Fruit fly (Drosophila melanogaster) whole organism, prepupa: ENCODE data around the gene Ssdp.

Source experiments
- Blimp-1 ChIP-seq: fragments of 200-800 bp; sonication (Bioruptor generic); optimal IDR thresholded peaks from 3 replicates; lab custom pipeline; 2017; ENCODE audit warnings: missing biosample characterization, missing genetic modification characterization, mild to moderate bottlenecking, moderate library complexity, missing genetic modification reagents
- CG10631 ChIP-seq: fragments of 200-800 bp; sonication (Bioruptor generic); optimal IDR thresholded peaks from 2 replicates; lab custom pipeline; 2016; ENCODE audit warnings: missing biosample characterization, missing genetic modification characterization
- CG11294 ChIP-seq: fragments of 200-800 bp; sonication (Bioruptor generic); IDR thresholded peaks from 2 replicates; pipeline ENCODE4 v1.3.6; 2022; ENCODE audit warnings: missing biosample characterization, missing genetic modification characterization
- CG11762 ChIP-seq: fragments of 200-800 bp; sonication (Bioruptor generic); optimal IDR thresholded peaks from 3 replicates; lab custom pipeline; 2016; ENCODE audit warnings: missing biosample characterization, missing genetic modification characterization; ENCODE audit not compliant: insufficient read depth
- CG11902 ChIP-seq: fragments of 200-800 bp; sonication (Bioruptor generic); optimal IDR thresholded peaks from 3 replicates; lab custom pipeline; 2016; ENCODE audit warnings: missing biosample characterization, missing genetic modification characterization
- CG15336 ChIP-seq: fragments of 200-800 bp; sonication (Bioruptor generic); IDR thresholded peaks from 2 replicates; pipeline ENCODE4 v1.3.6; 2022; ENCODE audit warnings: missing biosample characterization, missing genetic modification characterization
- CG1621 ChIP-seq: fragments of 200-800 bp; sonication (Bioruptor generic); optimal IDR thresholded peaks from 3 replicates; lab custom pipeline; 2018; ENCODE audit warnings: missing biosample characterization, mild to moderate bottlenecking, missing genetic modification characterization
- CG16779 ChIP-seq: fragments of 200-800 bp; sonication (Bioruptor generic); optimal IDR thresholded peaks from 3 replicates; lab custom pipeline; 2017; ENCODE audit warnings: missing biosample characterization, mild to moderate bottlenecking, missing genetic modification characterization
- CG34406 ChIP-seq: fragments of 200-800 bp; sonication (Bioruptor generic); optimal IDR thresholded peaks from 3 replicates; lab custom pipeline; 2016; ENCODE audit warnings: missing biosample characterization, missing genetic modification characterization
- CG3919 ChIP-seq: fragments of 200-800 bp; sonication (Bioruptor generic); optimal IDR thresholded peaks from 3 replicates; lab custom pipeline; 2016; ENCODE audit warnings: missing biosample characterization, missing genetic modification characterization
- CG4318 ChIP-seq: fragments of 200-800 bp; sonication (Bioruptor generic); optimal IDR thresholded peaks from 3 replicates; lab custom pipeline; 2017; ENCODE audit warnings: missing biosample characterization, mild to moderate bottlenecking, missing genetic modification characterization
- CG6792 ChIP-seq: fragments of 200-800 bp; sonication (Bioruptor generic); optimal IDR thresholded peaks from 3 replicates; lab custom pipeline; 2016; ENCODE audit warnings: missing biosample characterization, missing genetic modification characterization
- CG7368 ChIP-seq: fragments of 200-800 bp; sonication (Bioruptor generic); optimal IDR thresholded peaks from 3 replicates; lab custom pipeline; 2016; ENCODE audit warnings: missing biosample characterization, missing genetic modification characterization
- CG8119 ChIP-seq: fragments of 200-800 bp; sonication (Bioruptor generic); IDR thresholded peaks from 3 replicates; pipeline ENCODE4 v1.3.6; 2022; ENCODE audit warnings: missing biosample characterization, missing genetic modification characterization
- CG8319 ChIP-seq: fragments of 200-800 bp; sonication (Bioruptor generic); optimal IDR thresholded peaks from 3 replicates; lab custom pipeline; 2016; ENCODE audit warnings: missing biosample characterization, missing genetic modification characterization
- CG8632 ChIP-seq: fragments of 200-800 bp; sonication (Bioruptor generic); optimal IDR thresholded peaks from 3 replicates; lab custom pipeline; 2016; ENCODE audit warnings: missing biosample characterization, missing genetic modification characterization
- Eip75B ChIP-seq: fragments of 200-800 bp; sonication (Bioruptor generic); optimal IDR thresholded peaks from 3 replicates; lab custom pipeline; 2016; ENCODE audit warnings: missing biosample characterization, missing genetic modification characterization
- Eip78C ChIP-seq: fragments of 200-800 bp; sonication (Bioruptor generic); peaks from one replicate; lab custom pipeline; 2016; ENCODE audit warnings: missing biosample characterization, missing genetic modification characterization
- Eip93F ChIP-seq: fragments of 200-800 bp; sonication (Bioruptor generic); optimal IDR thresholded peaks from 2 replicates; lab custom pipeline; 2016; ENCODE audit warnings: missing biosample characterization, mild to moderate bottlenecking, missing genetic modification characterization
- Gug ChIP-seq: fragments of 200-800 bp; sonication (Bioruptor generic); IDR thresholded peaks from 2 replicates; pipeline ENCODE4 v1.3.6; 2022; ENCODE audit warnings: missing biosample characterization, missing genetic modification characterization
- Hr38 ChIP-seq: sonication (Bioruptor generic); optimal IDR thresholded peaks from 2 replicates; lab custom pipeline; 2016; ENCODE audit warnings: missing biosample characterization, missing genetic modification characterization
- Hr39 ChIP-seq: fragments of 200-800 bp; sonication (Bioruptor generic); optimal IDR thresholded peaks from 2 replicates; lab custom pipeline; 2016; ENCODE audit warnings: missing biosample characterization, missing genetic modification characterization
- Hr4 ChIP-seq: fragments of 200-800 bp; sonication (Bioruptor generic); optimal IDR thresholded peaks from 3 replicates; lab custom pipeline; 2016; ENCODE audit warnings: missing biosample characterization, missing genetic modification characterization
- Lpt ChIP-seq: fragments of 200-800 bp; sonication (Bioruptor generic); optimal IDR thresholded peaks from 3 replicates; lab custom pipeline; 2016; ENCODE audit warnings: missing biosample characterization, missing genetic modification characterization
- Met ChIP-seq: fragments of 200-800 bp; sonication (Bioruptor generic); optimal IDR thresholded peaks from 3 replicates; lab custom pipeline; 2016; ENCODE audit warnings: missing biosample characterization, missing genetic modification characterization
- OdsH ChIP-seq: fragments of 200-800 bp; sonication (Bioruptor generic); optimal IDR thresholded peaks from 3 replicates; lab custom pipeline; 2016; ENCODE audit warnings: missing biosample characterization, missing genetic modification characterization
- Smox ChIP-seq: fragments of 200-800 bp; sonication (Bioruptor generic); optimal IDR thresholded peaks from 3 replicates; lab custom pipeline; 2016; ENCODE audit warnings: missing biosample characterization, missing genetic modification characterization
- Sox102F ChIP-seq: fragments of 200-800 bp; sonication (Bioruptor generic); optimal IDR thresholded peaks from 2 replicates; lab custom pipeline; 2016; ENCODE audit warnings: missing biosample characterization, mild to moderate bottlenecking, missing genetic modification characterization
- Sox14 ChIP-seq: fragments of 200-800 bp; sonication (Bioruptor generic); optimal IDR thresholded peaks from 3 replicates; lab custom pipeline; 2016; ENCODE audit warnings: missing biosample characterization, missing genetic modification characterization
- Sox15 ChIP-seq: fragments of 200-800 bp; sonication (Bioruptor generic); optimal IDR thresholded peaks from 3 replicates; lab custom pipeline; 2016; ENCODE audit warnings: missing biosample characterization, missing genetic modification characterization
- achi ChIP-seq: fragments of 200-800 bp; sonication (Bioruptor generic); optimal IDR thresholded peaks from 3 replicates; lab custom pipeline; 2016; ENCODE audit warnings: missing biosample characterization, missing genetic modification characterization
- acj6 ChIP-seq: fragments of 200-800 bp; sonication (Bioruptor generic); optimal IDR thresholded peaks from 3 replicates; lab custom pipeline; 2016; ENCODE audit warnings: missing biosample characterization, missing genetic modification characterization
- cyc ChIP-seq: fragments of 200-800 bp; sonication (Bioruptor generic); optimal IDR thresholded peaks from 3 replicates; lab custom pipeline; 2016; ENCODE audit warnings: missing biosample characterization, missing genetic modification characterization
- dac ChIP-seq: fragments of 200-800 bp; sonication (Bioruptor generic); optimal IDR thresholded peaks from 2 replicates; lab custom pipeline; 2017; ENCODE audit warnings: missing biosample characterization, mild to moderate bottlenecking, missing genetic modification characterization
- dsx ChIP-seq: fragments of 200-800 bp; optimal IDR thresholded peaks from 3 replicates; lab custom pipeline; 2019; ENCODE audit warnings: missing biosample characterization, mild to moderate bottlenecking, missing genetic modification characterization, moderate library complexity; ENCODE audit not compliant: poor library complexity, severe bottlenecking
- eg ChIP-seq: fragments of 200-800 bp; sonication (Bioruptor generic); IDR thresholded peaks from 3 replicates; pipeline ENCODE4 v1.3.6; 2022; ENCODE audit warnings: missing biosample characterization, missing genetic modification characterization
- fd59A ChIP-seq: fragments of 200-800 bp; sonication (Bioruptor generic); optimal IDR thresholded peaks from 2 replicates; lab custom pipeline; 2017; ENCODE audit warnings: missing biosample characterization, mild to moderate bottlenecking, missing genetic modification characterization, missing genetic modification reagents
- fkh ChIP-seq: fragments of 200-800 bp; sonication (Bioruptor generic); optimal IDR thresholded peaks from 3 replicates; lab custom pipeline; 2017; ENCODE audit warnings: missing biosample characterization, mild to moderate bottlenecking, missing genetic modification characterization, moderate library complexity
- lz ChIP-seq: fragments of 200-800 bp; sonication (Bioruptor generic); optimal IDR thresholded peaks from 3 replicates; lab custom pipeline; 2016; ENCODE audit warnings: missing biosample characterization, missing genetic modification characterization
- net ChIP-seq: fragments of 200-800 bp; sonication (Bioruptor generic); optimal IDR thresholded peaks from 3 replicates; lab custom pipeline; 2016; ENCODE audit warnings: missing biosample characterization, missing genetic modification characterization
- pdm3 ChIP-seq: fragments of 200-800 bp; sonication (Bioruptor generic); optimal IDR thresholded peaks from 3 replicates; lab custom pipeline; 2016; ENCODE audit warnings: missing biosample characterization, missing genetic modification characterization
- salr ChIP-seq, 2 experiments: fragments of 200-800 bp; sonication (Bioruptor generic); optimal IDR thresholded peaks; 3 replicates each; lab custom pipeline; 2016 to 2018; ENCODE audit warnings: missing biosample characterization in 2 of 2, missing genetic modification characterization in 2 of 2, mild to moderate bottlenecking in 1 of 2
- ss ChIP-seq, 2 experiments: fragments of 200-800 bp; sonication (Bioruptor generic); optimal IDR thresholded peaks; 2 replicates in 1 of 2; 3 replicates in 1 of 2; lab custom pipeline; 2017 to 2018; ENCODE audit warnings: mild to moderate bottlenecking in 2 of 2, missing biosample characterization in 2 of 2, missing genetic modification characterization in 2 of 2, moderate library complexity in 1 of 2
- svp ChIP-seq: fragments of 200-800 bp; sonication (Bioruptor generic); peaks from one replicate; lab custom pipeline; 2016; ENCODE audit warnings: missing biosample characterization, missing genetic modification characterization
- topi ChIP-seq: fragments of 200-800 bp; sonication (Bioruptor generic); optimal IDR thresholded peaks from 3 replicates; lab custom pipeline; 2016; ENCODE audit warnings: missing biosample characterization, missing genetic modification characterization
- vri ChIP-seq: fragments of 200-800 bp; sonication (Bioruptor generic); optimal IDR thresholded peaks from 3 replicates; lab custom pipeline; 2016; ENCODE audit warnings: missing biosample characterization, mild to moderate bottlenecking, missing genetic modification characterization

Ssdp gene

DNA sequence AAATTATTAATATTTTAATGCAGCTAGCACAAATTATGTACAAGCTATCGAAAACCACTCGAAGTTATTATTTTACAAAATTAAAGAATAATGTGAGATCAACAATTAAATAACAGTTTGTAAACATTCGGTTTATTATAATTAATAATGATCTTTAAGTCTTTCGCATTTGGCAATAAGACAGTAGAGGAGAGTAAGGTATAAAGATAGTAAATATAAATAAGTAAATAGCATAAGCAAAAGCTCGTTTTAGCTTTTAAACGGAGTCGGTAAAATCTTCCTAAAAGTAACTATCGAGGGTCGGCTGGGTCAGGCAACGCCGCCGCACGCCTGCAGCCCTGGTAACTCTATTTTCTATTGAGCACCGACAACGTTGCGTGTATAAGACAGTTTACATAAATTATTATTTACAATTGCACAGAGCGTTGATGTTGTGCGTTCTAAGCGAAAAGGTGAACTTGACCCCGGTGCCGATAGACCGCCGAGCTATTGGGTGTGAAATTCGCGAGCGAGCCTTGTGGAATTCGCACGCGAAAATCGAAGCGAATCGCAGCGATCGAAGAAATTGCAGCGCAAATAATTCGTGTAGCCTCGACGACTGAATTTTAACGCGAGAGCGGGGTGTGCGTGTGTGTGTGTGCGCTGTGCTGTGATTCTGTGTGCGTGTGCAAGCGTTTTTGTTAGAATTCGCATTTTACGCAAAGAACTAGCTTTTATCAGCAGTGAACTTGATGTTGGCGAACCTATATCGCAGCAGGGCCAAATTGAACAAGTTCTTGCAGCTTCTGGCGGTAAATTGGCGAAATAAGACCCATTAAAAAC is 31.8 kb downstream of the Ssdp start, which contains the start of gene wrd (continued):
- TF ChIP-seq fkh (GFP tag; lab: Kevin White, UChicago) (peak; percentile 71), CG34406 (GFP tag; lab: Kevin White, UChicago) (no peak), CG8632 (GFP tag; lab: Kevin White, UChicago) (no peak), salr (GFP tag; optimal IDR thresholded peaks at IDR 0.05; lab: Kevin White, UChicago) (peak in 1 of 2 experiments; percentile 30), Sox14 (GFP tag; lab: Kevin White, UChicago) (no peak), Gug (GFP tag; lab: Robert Waterston, UW) (no peak), topi (GFP tag; lab: Kevin White, UChicago) (peak; percentile 7), Hr38 (GFP tag; lab: Kevin White, UChicago) (no peak), svp (GFP tag; lab: Kevin White, UChicago) (peak; percentile 83), CG8319 (GFP tag; lab: Kevin White, UChicago) (no peak)
- TF ChIP-seq, all 60 proteins: peak for 23

DNA sequence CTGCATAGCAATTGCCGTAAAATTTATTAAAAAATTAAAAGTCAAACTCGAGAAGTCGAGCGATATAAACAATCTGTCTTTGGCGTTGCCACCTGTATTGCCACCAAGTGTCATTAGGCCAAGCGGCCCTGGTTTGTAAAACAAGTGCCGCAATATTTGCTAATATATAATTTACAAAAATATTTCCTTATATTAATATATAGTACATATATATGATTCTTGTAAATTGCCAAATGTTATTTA is 32.3 kb downstream of the Ssdp start, which contains the start of the genes CG7215 and Prx5:
CG7215 (minus strand) TSS at position 101 of the 243 bp plus-strand sequence.
Prx5 (minus strand) TSS at position 101 of the 243 bp plus-strand sequence.
- no peak for TF ChIP-seq dac (GFP tag; lab: Kevin White, UChicago)
- TF ChIP-seq Sox14 (GFP tag; lab: Kevin White, UChicago) = no peak
- no peak for TF ChIP-seq dsx
- no peak for TF ChIP-seq acj6
- TF ChIP-seq CG16779 (tag; lab: Kevin White, UChicago) = no peak
- TF ChIP-seq Eip75B (GFP tag; lab: Kevin White, UChicago) = no peak
- no peak for TF ChIP-seq lz
- no peak for TF ChIP-seq Sox15 (GFP tag; lab: Kevin White, UChicago)
- no peak for TF ChIP-seq CG8319 (GFP tag; lab: Kevin White, UChicago)
- TF ChIP-seq CG11902 (GFP tag; lab: Kevin White, UChicago) = no peak
- TF ChIP-seq Hr39 (GFP tag; lab: Kevin White, UChicago) = no peak
- no peak for TF ChIP-seq cyc (GFP tag; lab: Kevin White, UChicago)
- no peak for TF ChIP-seq Met (GFP tag; lab: Kevin White, UChicago)
- TF ChIP-seq Smox (GFP tag; lab: Kevin White, UChicago) = no peak
- TF ChIP-seq CG1621 (tag; lab: Kevin White, UChicago) = no peak
- TF ChIP-seq vri (GFP tag; lab: Kevin White, UChicago) = no peak
- no peak for TF ChIP-seq achi (GFP tag; lab: Kevin White, UChicago)
- TF ChIP-seq Hr38 (GFP tag; lab: Kevin White, UChicago) = no peak
- TF ChIP-seq Blimp-1 = no peak
- no peak for TF ChIP-seq CG8119 (GFP tag; lab: Robert Waterston, UW)

DNA sequence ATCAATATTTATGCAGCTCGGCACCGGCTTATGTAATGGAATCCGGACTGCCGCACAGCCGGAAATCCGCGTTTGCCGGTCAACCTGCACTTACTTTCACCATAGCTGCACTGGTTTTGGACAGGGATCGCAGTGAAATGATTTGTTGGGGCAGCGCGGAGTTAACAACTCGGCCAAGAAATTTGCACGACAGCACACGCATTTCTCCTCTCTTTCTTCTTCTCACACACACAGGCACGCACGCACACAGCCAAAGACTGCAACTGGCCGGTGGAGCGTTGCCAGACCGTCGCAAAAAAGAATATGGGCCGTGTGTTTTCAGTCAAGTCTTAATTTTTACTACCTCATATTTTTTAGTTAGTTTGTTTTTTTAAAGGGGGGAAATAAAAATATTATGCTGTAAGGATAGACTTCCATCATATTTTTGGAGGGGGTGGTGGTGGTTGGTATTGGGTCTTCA is 33.1 kb downstream of the Ssdp start:
- TF ChIP-seq Eip78C (GFP tag; lab: Kevin White, UChicago) (peak; percentile 72), CG6792 (GFP tag; lab: Kevin White, UChicago) (no peak), ss (GFP tag; optimal IDR thresholded peaks at IDR 0.05; lab: Kevin White, UChicago) (no peak), Gug (GFP tag; lab: Robert Waterston, UW) (no peak), Eip93F (GFP tag; lab: Kevin White, UChicago) (no peak), Hr4 (GFP tag; lab: Kevin White, UChicago) (no peak), OdsH (GFP tag; lab: Kevin White, UChicago) (no peak), CG15336 (no peak), CG8319 (GFP tag; lab: Kevin White, UChicago) (no peak), Sox14 (GFP tag; lab: Kevin White, UChicago) (peak; percentile 41), salr (GFP tag; optimal IDR thresholded peaks at IDR 0.05; lab: Kevin White, UChicago) (no peak), CG16779 (tag; lab: Kevin White, UChicago) (no peak), eg (GFP tag; lab: Robert Waterston, UW) (no peak), Sox102F (GFP tag; lab: Kevin White, UChicago) (no peak), CG7368 (GFP tag; lab: Kevin White, UChicago) (no peak), Hr38 (GFP tag; lab: Kevin White, UChicago) (no peak), CG34406 (GFP tag; lab: Kevin White, UChicago) (no peak), net (GFP tag; lab: Kevin White, UChicago) (no peak), CG11762 (GFP tag; lab: Kevin White, UChicago) (no peak), CG11294 (no peak), fd59A (GFP tag; lab: Kevin White, UChicago) (no peak), Lpt (GFP tag; lab: Kevin White, UChicago) (no peak), svp (GFP tag; lab: Kevin White, UChicago) (no peak), topi (GFP tag; lab: Kevin White, UChicago) (no peak), CG10631 (GFP tag; lab: Kevin White, UChicago) (no peak), CG3919 (GFP tag; lab: Kevin White, UChicago) (peak; percentile 23), pdm3 (GFP tag; lab: Kevin White, UChicago) (no peak), Sox15 (GFP tag; lab: Kevin White, UChicago) (no peak), CG4318 (GFP tag; lab: Kevin White, UChicago) (no peak), vri (GFP tag; lab: Kevin White, UChicago) (peak; percentile 44)
